Fruit fly (Drosophila melanogaster): Measurements from ENCODE around the gene CG3386.

DNA sequence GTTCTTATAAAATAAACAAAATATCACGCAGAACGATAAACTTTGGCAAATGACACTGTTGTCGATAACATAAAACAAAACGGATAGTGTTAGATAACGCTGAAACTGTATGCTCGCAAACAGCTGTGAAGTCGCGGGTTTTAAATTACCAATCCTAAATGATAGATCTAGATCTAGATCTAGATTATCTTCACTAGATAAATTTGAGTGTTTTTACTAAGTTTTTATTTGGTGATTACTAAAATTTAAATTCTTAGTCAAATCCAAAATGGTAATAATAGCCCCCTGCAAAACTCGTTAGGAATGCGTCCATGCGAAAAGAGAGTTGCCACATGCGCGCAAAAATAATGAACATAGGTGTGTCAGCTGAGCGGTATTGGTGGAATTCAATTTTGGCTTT is 28.3 kb downstream of the CG3386 start, which contains the start of the genes MED30 and Rev1:
- peak; percentile 85 for TF ChIP-seq CG15710 (tag; optimal IDR thresholded peaks at IDR 0.05)
- TF ChIP-seq Ets98B (GFP tag; IDR thresholded peaks at IDR 0.05), result peak; percentile 93
- TF ChIP-seq CG8301 (tag; optimal IDR thresholded peaks at IDR 0.05), result peak; percentile 86
- peak; percentile 90 for TF ChIP-seq Snoo (tag; optimal IDR thresholded peaks at IDR 0.05)
- peak; percentile 92 for TF ChIP-seq Pif1A (GFP tag; optimal IDR thresholded peaks at IDR 0.05)
- TF ChIP-seq CG17806 (tag; optimal IDR thresholded peaks at IDR 0.05), result peak; percentile 86
- TF ChIP-seq fd96Ca (GFP tag; IDR thresholded peaks at IDR 0.05), result peak; percentile 89
- peak; percentile 95 for TF ChIP-seq CG4496 (GFP tag; IDR thresholded peaks at IDR 0.05)
- no peak for TF ChIP-seq D1 (tag; optimal IDR thresholded peaks at IDR 0.05)
